Worm (Caenorhabditis elegans) whole organism, midembryonic: ENCODE results near the gene vglu-3.

Source experiments
- cog-1 ChIP-seq: sonication (generic microtip); optimal IDR thresholded peaks from 2 replicates; lab custom pipeline; 2016; ENCODE audit warnings: missing genetic modification characterization, missing compliant biosample characterization
- flt-1 ChIP-seq: fragments of 200-800 bp; sonication (Bioruptor generic); IDR thresholded peaks from 2 replicates; pipeline ENCODE4 v1.3.6; 2022; ENCODE audit warnings: missing genetic modification characterization, missing compliant biosample characterization
- med-1 ChIP-seq: sonication (generic microtip); optimal IDR thresholded peaks from 2 replicates; lab custom pipeline; 2017; ENCODE audit warnings: missing genetic modification characterization, mild to moderate bottlenecking, missing compliant biosample characterization, antibody characterized with exemption, missing genetic modification reagents; ENCODE audit not compliant: insufficient read depth
- ref-1 ChIP-seq: fragments of 200-800 bp; sonication (Bioruptor generic); conservative IDR thresholded peaks from 2 replicates; pipeline ENCODE4 v1.3.6; 2022; ENCODE audit warnings: missing genetic modification reagents, missing genetic modification characterization, missing compliant biosample characterization
- ztf-23 ChIP-seq: fragments of 200-800 bp; sonication (Bioruptor generic); IDR thresholded peaks from 2 replicates; pipeline ENCODE4 v1.3.6; 2022; ENCODE audit warnings: missing genetic modification reagents, missing genetic modification characterization, missing compliant biosample characterization

ce11 chrIII:10336109-10336508 is 35.9 kb downstream of the vglu-3 start:
- TF ChIP-seq ztf-23 (GFP tag; lab: Robert Waterston, UW) (no peak), med-1 (GFP tag; lab: Kevin White, UChicago) (no peak), ref-1 (no peak), cog-1 (tag; lab: Kevin White, UChicago) (no peak), flt-1 (GFP tag; lab: Robert Waterston, UW) (no peak)
